Fruit fly (Drosophila melanogaster): ENCODE results near the gene Lgr4.

The Lgr4 gene

DNA sequence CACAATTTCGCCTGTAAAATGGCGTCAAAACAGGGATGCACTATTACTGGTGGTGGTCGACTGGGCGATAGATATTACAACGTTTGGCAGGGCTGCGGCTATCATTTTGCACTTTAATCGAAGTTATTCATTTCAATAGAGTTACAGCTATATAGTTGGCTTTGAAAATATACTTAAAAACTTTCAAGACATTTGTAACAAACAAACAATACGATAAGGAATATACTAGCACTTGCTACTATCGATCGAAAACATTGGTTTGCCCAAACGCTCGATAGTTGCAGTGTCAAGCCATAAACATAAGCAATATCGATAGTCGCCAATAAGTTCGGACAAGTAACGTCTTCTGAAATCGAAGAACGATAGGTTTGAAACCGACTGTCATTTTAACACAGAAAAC lies 29.5 kb downstream of the Lgr4 start, which contains the start of the genes Bap60 and CG12096 (continued):
- peak; percentile 98 for TF ChIP-seq CG7928 (GFP tag; optimal IDR thresholded peaks at IDR 0.05)
- peak; percentile 94 for TF ChIP-seq CG3995 (GFP tag; optimal IDR thresholded peaks at IDR 0.05)
- peak; percentile 97 for TF ChIP-seq knrl (GFP tag; IDR thresholded peaks at IDR 0.05; ENCODE audit: partially characterized antibody)
- TF ChIP-seq HLHmδ (GFP tag; optimal IDR thresholded peaks at IDR 0.05): no peak
- no peak for TF ChIP-seq exex (tag; optimal IDR thresholded peaks at IDR 0.05)
- no peak for TF ChIP-seq CG6175 (GFP tag; IDR thresholded peaks at IDR 0.05)
- TF ChIP-seq CG5245 (GFP tag; optimal IDR thresholded peaks at IDR 0.05): peak; percentile 24
- peak; percentile 75 for TF ChIP-seq bbx (GFP tag; IDR thresholded peaks at IDR 0.05; ENCODE audit: partially characterized antibody)
- peak; percentile 14 for TF ChIP-seq Hand (GFP tag; optimal IDR thresholded peaks at IDR 0.05)
- peak; percentile 51 for TF ChIP-seq fd3F (GFP tag; optimal IDR thresholded peaks at IDR 0.05)
- no peak for TF ChIP-seq Doc2 (GFP tag; IDR thresholded peaks at IDR 0.05)
- TF ChIP-seq bigmax (GFP tag; optimal IDR thresholded peaks at IDR 0.05): no peak
- TF ChIP-seq HmgZ (tag; optimal IDR thresholded peaks at IDR 0.05): peak; percentile 88
- no peak for TF ChIP-seq GATAe (GFP tag; conservative IDR thresholded peaks at IDR 0.05)
- peak; percentile 22 for TF ChIP-seq salm (tag; optimal IDR thresholded peaks at IDR 0.05)
- TF ChIP-seq tup (GFP tag; optimal IDR thresholded peaks at IDR 0.05): peak; percentile 49
- TF ChIP-seq stwl (tag; optimal IDR thresholded peaks at IDR 0.05): peak; percentile 84
- peak; percentile 67 for TF ChIP-seq CG4404 (GFP tag; IDR thresholded peaks at IDR 0.05)
- no peak for TF ChIP-seq chm (GFP tag; IDR thresholded peaks at IDR 0.05)
- TF ChIP-seq Dbx (GFP tag; IDR thresholded peaks at IDR 0.05): peak; percentile 83
- no peak for TF ChIP-seq corto (GFP tag; optimal IDR thresholded peaks at IDR 0.05)
- TF ChIP-seq gce (GFP tag; IDR thresholded peaks at IDR 0.05): no peak
- TF ChIP-seq sob (GFP tag; IDR thresholded peaks at IDR 0.05): peak; percentile 66; the same call in 1 of the 2 replicates
- TF ChIP-seq slbo (GFP tag; IDR thresholded peaks at IDR 0.05): peak; percentile 80
- peak; percentile 52 for TF ChIP-seq CG30431 (GFP tag; optimal IDR thresholded peaks at IDR 0.05)
- TF ChIP-seq odd (GFP tag; optimal IDR thresholded peaks at IDR 0.05): peak; percentile 44
- peak; percentile 47; the same call in 1 of the 2 replicates for TF ChIP-seq Xrp1 (GFP tag; IDR thresholded peaks at IDR 0.05)
- no peak; the same call in 1 of the 2 replicates for TF ChIP-seq ttk (GFP tag; IDR thresholded peaks at IDR 0.05)
- TF ChIP-seq schlank (tag; optimal IDR thresholded peaks at IDR 0.05): peak; percentile 41
- TF ChIP-seq Sox102F (GFP tag; optimal IDR thresholded peaks at IDR 0.05): peak; percentile 65
- peak; percentile 57 for TF ChIP-seq pb (GFP tag; optimal IDR thresholded peaks at IDR 0.05)
- peak; percentile 68 for TF ChIP-seq CG4617 (GFP tag; optimal IDR thresholded peaks at IDR 0.05; ENCODE audit: borderline replicate concordance)
- peak; percentile 65 for TF ChIP-seq pnt (GFP tag; optimal IDR thresholded peaks at IDR 0.05)
- no peak for TF ChIP-seq Dip2 (GFP tag; IDR thresholded peaks at IDR 0.05)
- peak; percentile 68 for TF ChIP-seq CG18011 (GFP tag; optimal IDR thresholded peaks at IDR 0.05)
- peak; percentile 26 for TF ChIP-seq jing (GFP tag; optimal IDR thresholded peaks at IDR 0.05)
- TF ChIP-seq CG7963 (GFP tag; IDR thresholded peaks at IDR 0.05; ENCODE audit: partially characterized antibody): peak; percentile 81
- TF ChIP-seq Awh (GFP tag; IDR thresholded peaks at IDR 0.05): no peak
- peak; percentile 54; the same call in 1 of the 2 replicates for TF ChIP-seq klu (GFP tag; IDR thresholded peaks at IDR 0.05)
- peak; percentile 74 for TF ChIP-seq NfI (GFP tag; optimal IDR thresholded peaks at IDR 0.05)
- TF ChIP-seq CG10959 (GFP tag; IDR thresholded peaks at IDR 0.05): no peak
- peak; percentile 43 for TF ChIP-seq Bdp1 (GFP tag; optimal IDR thresholded peaks at IDR 0.05)
- peak; percentile 58 for TF ChIP-seq CG16815 (GFP tag; optimal IDR thresholded peaks at IDR 0.05)
- 0 out of 2 replicates have a peak, but pooled peaks have one; percentile 18 for TF ChIP-seq onecut (GFP tag; IDR thresholded peaks at IDR 0.05)
- 0 out of 2 replicates have a peak, but pooled peaks have one; percentile 28 for TF ChIP-seq ham (GFP tag; IDR thresholded peaks at IDR 0.05)
- TF ChIP-seq CG15269 (tag; optimal IDR thresholded peaks at IDR 0.05): peak; percentile 69
- TF ChIP-seq Oaz (GFP tag; IDR thresholded peaks at IDR 0.05): no peak
- no peak for TF ChIP-seq h (optimal IDR thresholded peaks at IDR 0.05)
- peak; percentile 44 for TF ChIP-seq CG3065 (GFP tag; optimal IDR thresholded peaks at IDR 0.05)
- no peak for TF ChIP-seq sens-2 (GFP tag; IDR thresholded peaks at IDR 0.05)

Measured in whole organism, embryonic.